Worm (Caenorhabditis elegans): ENCODE measurements around the gene fic-1.

DNA sequence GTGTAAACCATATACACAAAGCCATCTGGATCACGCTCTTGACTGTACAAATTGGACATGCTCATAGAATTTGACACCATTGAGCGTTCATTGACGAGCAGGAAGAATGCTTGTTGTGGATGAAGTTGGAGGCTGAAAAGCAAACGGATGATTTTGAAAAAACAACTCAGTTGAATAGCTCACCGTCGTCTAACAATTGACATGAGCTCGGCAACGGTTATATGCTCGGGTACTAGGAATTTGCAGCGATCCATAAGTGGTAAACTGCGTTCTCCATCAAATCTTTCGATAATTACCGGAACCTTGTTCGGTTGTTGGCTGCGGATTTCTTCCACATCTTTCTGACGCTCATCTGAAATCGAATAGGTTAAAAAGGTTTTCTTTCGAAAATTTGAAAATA lies 2.5 kb upstream of the fic-1 start:
- TF ChIP-seq zag-1 (tag; optimal IDR thresholded peaks at IDR 0.05) (no peak), arid-1 (GFP tag; conservative IDR thresholded peaks at IDR 0.05) (no peak), dmd-8 (GFP tag; IDR thresholded peaks at IDR 0.05) (no peak), dpl-1 (GFP tag; optimal IDR thresholded peaks at IDR 0.05) (no peak), ceh-82 (tag; optimal IDR thresholded peaks at IDR 0.05) (no peak), nhr-11 (tag; optimal IDR thresholded peaks at IDR 0.05) (no peak), unc-130 (GFP tag; optimal IDR thresholded peaks at IDR 0.05) (no peak), nhr-77 (tag; optimal IDR thresholded peaks at IDR 0.05) (no peak), hif-1 (tag; optimal IDR thresholded peaks at IDR 0.05) (no peak), T20F7.1 (GFP tag; optimal IDR thresholded peaks at IDR 0.05) (no peak), lin-13 (GFP tag; optimal IDR thresholded peaks at IDR 0.05) (no peak), R02D3.7 (tag; optimal IDR thresholded peaks at IDR 0.05) (no peak), nhr-6 (tag; optimal IDR thresholded peaks at IDR 0.05) (no peak)

All from whole organism, L4 larva.